Worm (Caenorhabditis elegans) whole organism, L4/young adult: ENCODE measurements around the gene C17G10.13.
A peak's percentile ranks its signal among the peaks of the same experiment; 100 is the strongest.
"Not testable (repeated sequence)": the region's sequence is repeated elsewhere in the genome, so short reads cannot be mapped to it uniquely, and the experiment has no call there.

Source experiments
- W03F9.2 ChIP-seq: fragments of 150-350 bp; optimal IDR thresholded peaks from 2 replicates; lab custom pipeline; 2014; ENCODE audit warnings: missing biosample characterization, missing genetic modification characterization
- dao-5 ChIP-seq: sonication (generic microtip); optimal IDR thresholded peaks from 2 replicates; lab custom pipeline; 2016; ENCODE audit warnings: missing genotype, missing genetic modification characterization, moderate library complexity, missing compliant biosample characterization
- him-1 ChIP-seq: sonication (generic microtip); optimal IDR thresholded peaks from 2 replicates; lab custom pipeline; 2016; ENCODE audit warnings: missing genotype, missing genetic modification reagents, missing genetic modification characterization, missing compliant biosample characterization

C17G10.13 gene

ce11 chrII:5589690-5590089 lies at the start of gene C17G10.13:
Gene C17G10.13 (minus strand): TSS chrII:5589790.
- TF ChIP-seq W03F9.2 (tag; lab: Kevin White, UChicago) (no peak), dao-5 (tag; lab: Kevin White, UChicago) (no peak), him-1 (no peak)

DNA sequence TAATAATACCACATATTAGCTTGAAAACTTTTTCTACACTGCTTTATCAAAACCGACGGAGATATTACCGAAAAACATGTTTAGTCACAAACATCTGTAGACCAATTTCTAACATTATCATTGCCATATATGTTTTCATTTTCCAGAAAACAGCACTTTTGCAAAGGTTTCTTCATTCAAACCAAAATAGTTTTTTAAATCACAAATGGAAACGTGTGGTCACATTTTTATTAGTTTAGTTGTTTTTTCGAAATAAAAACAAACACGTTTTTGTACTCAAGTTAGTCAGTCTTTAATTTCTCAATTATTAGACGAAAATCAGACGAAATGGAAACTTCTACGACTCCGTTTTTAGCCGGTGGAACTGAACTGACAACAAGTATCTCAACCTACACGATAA lies 48.5 kb upstream of the C17G10.13 start, which contains the start of gene F59E12.3:
Gene F59E12.3, plus strand, starts transcription at position 301 of the 400 bp plus-strand sequence.
- TF ChIP-seq W03F9.2 (tag; lab: Kevin White, UChicago) (no peak), dao-5 (tag; lab: Kevin White, UChicago) (no peak), him-1 (no peak)

DNA sequence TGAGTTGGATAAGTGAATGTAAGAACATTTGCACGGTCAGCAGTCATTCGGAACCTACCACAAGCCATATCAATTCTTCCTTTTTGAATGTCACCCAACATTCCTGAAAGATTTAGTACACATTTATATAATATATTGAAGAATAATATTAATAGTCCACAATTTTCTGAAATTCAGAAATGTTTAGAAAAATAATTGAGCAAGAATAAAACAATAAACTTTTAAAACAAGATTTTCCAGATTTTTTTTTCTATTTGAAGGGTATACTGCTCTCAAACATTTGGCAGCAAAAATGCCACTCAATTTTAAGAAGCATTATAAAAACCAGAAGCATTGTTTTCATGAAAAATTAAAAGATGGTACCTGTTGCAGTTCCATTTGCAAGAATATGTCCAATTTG lies 47.2 kb upstream of the C17G10.13 start, which contains the start of gene F59E12.8:
Gene F59E12.8, minus strand, starts transcription at position 101 of the 400 bp plus-strand sequence.
- TF ChIP-seq him-1, result no peak
- no peak for TF ChIP-seq dao-5 (tag; lab: Kevin White, UChicago)
- no peak for TF ChIP-seq W03F9.2 (tag; lab: Kevin White, UChicago)

DNA sequence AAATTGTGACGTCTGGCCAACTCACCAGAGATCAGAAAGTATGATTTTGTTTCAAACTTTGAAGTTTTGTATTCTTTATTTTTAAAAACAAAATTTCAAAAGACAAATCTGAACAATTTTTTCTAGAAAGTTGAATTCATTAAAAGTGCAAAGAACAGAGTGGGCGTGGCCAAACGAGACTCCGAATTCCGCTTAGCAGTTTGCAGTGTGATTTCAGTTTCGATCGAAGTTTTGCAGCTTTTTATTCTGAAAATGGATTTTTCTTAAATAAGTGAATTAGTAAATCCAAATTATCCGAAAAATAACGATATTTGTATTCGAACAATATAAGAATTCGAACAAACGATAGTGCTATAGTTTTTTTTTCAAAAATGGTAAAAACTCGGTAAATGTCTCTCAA lies 43.9 kb upstream of the C17G10.13 start:
- TF ChIP-seq W03F9.2 (tag; lab: Kevin White, UChicago) (no peak), dao-5 (tag; lab: Kevin White, UChicago) (no peak), him-1 (no peak)

DNA sequence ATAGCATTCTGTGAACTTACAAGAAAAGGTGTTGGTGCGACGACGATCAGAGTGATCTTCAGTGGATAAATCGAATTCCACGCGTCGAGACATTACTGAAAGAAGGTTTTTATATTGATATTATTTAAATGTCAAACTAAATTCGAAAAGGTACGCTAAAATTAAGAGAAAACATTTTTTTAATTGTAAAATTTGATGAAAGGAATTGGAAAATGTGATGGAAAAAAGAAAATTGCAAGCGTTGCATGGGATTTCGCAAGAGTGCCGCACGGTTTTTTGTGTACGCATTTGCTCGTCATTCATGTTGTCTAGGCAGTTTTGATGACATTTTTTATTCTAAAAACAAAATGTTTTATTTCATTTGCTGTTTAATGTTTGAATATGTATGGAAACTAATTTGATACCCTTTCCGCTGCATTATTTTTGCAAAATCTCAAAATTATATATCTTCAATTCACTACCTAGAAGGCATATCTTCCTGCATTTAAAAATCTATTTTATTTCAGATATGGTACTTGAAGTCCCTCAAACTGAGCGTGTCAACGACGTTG lies 41.3 kb upstream of the C17G10.13 start, which contains the start of the genes F59E12.6 and npl-4.1:
Gene F59E12.6, minus strand, starts transcription at position 101 of the 551 bp plus-strand sequence.
Gene npl-4.1, plus strand, starts transcription at position 501 of the 551 bp plus-strand sequence.
- TF ChIP-seq W03F9.2 (tag; lab: Kevin White, UChicago); him-1; dao-5 (tag; lab: Kevin White, UChicago): not testable (repeated sequence)

DNA sequence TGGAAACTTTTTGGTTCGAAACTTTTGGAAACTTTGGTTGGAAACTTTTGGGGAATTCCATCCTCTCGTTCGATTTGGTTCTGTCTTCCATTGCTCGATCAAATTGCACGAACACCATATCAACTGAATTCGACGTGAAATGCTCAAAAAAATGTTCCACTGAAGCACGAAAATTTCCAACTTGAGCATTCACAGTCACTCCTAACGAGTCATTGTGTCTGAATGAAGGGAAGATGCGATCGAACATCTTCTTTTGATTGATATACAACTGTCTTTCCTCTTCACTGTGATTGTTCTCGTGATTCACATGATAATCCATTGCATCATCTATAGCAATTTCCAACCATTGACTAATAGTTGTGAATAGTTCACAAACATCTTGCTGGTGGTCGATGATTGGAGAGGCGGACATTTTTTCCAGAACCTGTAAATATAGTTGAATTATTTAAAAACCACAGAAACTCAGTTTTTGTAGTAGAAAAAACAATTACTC lies 38.8 kb upstream of the C17G10.13 start, which contains the start of gene F59E12.15:
Gene F59E12.15, minus strand, starts transcription at position 51 of the 493 bp plus-strand sequence.
- TF ChIP-seq him-1, result no peak
- TF ChIP-seq W03F9.2 (tag; lab: Kevin White, UChicago), result no peak
- TF ChIP-seq dao-5 (tag; lab: Kevin White, UChicago), result no peak

DNA sequence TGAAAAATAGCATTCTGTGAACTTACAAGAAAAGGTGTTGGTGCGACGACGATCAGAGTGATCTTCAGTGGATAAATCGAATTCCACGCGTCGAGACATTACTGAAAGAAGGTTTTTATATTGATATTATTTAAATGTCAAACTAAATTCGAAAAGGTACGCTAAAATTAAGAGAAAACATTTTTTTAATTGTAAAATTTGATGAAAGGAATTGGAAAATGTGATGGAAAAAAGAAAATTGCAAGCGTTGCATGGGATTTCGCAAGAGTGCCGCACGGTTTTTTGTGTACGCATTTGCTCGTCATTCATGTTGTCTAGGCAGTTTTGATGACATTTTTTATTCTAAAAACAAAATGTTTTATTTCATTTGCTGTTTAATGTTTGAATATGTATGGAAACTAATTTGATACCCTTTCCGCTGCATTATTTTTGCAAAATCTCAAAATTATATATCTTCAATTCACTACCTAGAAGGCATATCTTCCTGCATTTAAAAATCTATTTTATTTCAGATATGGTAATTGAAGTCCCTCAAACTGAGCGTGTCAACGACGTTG lies 32.9 kb upstream of the C17G10.13 start, which contains the start of the genes eif-3.L and npl-4.2:
Gene eif-3.L, minus strand, starts transcription at position 101 of the 557 bp plus-strand sequence.
Gene npl-4.2, plus strand, starts transcription at position 507 of the 557 bp plus-strand sequence.
- not testable (repeated sequence) for TF ChIP-seq dao-5 (tag; lab: Kevin White, UChicago); him-1; W03F9.2 (tag; lab: Kevin White, UChicago)

DNA sequence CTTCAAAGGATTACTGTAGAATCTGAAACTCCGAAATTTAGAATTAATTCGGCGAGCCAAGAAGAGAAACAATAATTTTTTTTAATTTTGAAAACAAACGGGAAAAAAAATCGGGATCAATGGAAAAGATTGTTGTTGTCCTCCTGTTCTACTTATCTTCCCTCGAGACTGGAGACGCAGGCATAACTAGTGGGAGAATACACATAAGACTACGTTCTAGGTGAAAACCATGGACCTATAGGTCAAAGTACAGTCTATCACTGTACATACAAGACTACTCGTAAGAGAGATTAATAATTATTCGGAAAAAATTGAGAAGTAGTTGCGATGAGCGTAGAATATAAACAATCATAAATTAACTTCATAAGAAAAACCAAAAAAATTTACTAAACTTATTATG lies 29.7 kb upstream of the C17G10.13 start, which contains the start of gene dhs-6:
Gene dhs-6, minus strand, starts transcription at position 22 of the 400 bp plus-strand sequence.
- TF ChIP-seq him-1 (no peak), dao-5 (tag; lab: Kevin White, UChicago) (no peak)

ce11 chrII:5607756-5608155 lies 18.2 kb upstream of the C17G10.13 start, which contains the start of gene C17G10.7:
Gene C17G10.7 (minus strand): TSS chrII:5607856.
- TF ChIP-seq W03F9.2 (tag; lab: Kevin White, UChicago), result no peak
- no peak for TF ChIP-seq dao-5 (tag; lab: Kevin White, UChicago)
- TF ChIP-seq him-1, result no peak

ce11 chrII:5605538-5605945 lies 16.0 kb upstream of the C17G10.13 start:
- TF ChIP-seq dao-5 (tag; lab: Kevin White, UChicago) (no peak), W03F9.2 (tag; lab: Kevin White, UChicago) (no peak), him-1 (no peak)

- no peak for TF ChIP-seq dao-5 (tag; lab: Kevin White, UChicago)
- no peak for TF ChIP-seq him-1
- TF ChIP-seq W03F9.2 (tag; lab: Kevin White, UChicago), result no peak
Observed at ce11 chrII:5604441-5604840, 14.9 kb upstream of the C17G10.13 start.

ce11 chrII:5603194-5603593 lies 13.6 kb upstream of the C17G10.13 start, which contains the start of gene C17G10.6:
Gene C17G10.6 (minus strand): TSS chrII:5603294.
- TF ChIP-seq W03F9.2 (tag; lab: Kevin White, UChicago), result no peak
- no peak for TF ChIP-seq him-1
- no peak for TF ChIP-seq dao-5 (tag; lab: Kevin White, UChicago)

DNA sequence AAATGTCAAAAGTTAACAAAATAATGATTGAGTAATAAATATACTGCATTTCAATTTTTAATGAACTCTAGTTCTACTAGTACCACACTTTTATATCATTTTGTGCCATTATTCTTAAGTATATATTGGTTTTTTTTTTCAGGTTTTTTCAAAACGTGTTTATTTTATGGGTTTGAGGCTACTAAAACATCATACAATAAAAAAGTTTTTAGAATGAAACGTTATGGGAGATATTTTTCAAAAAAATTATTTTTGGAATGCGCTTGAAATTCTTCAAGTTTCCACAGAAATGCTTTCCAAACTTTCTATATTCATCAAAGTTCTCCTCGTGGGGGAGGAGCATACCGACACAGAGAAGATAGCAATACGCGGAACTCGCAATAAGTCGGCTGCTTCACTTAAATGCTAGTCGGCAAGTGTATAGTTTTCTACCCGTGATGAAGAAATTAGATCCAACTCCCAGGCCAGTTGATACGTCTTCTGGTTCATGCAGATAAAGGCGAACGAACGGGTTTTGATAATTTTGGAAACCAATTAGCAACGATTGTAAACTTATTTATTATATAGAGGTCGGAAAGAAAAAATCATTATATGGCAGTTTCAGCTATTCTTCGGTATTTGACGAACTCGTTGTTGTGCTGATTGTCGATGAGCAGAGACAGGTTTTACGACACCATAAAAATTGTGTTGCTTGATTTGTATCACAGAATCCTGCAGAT lies 9.9 kb upstream of the C17G10.13 start, which contains the start of gene C17G10.10:
Gene C17G10.10, minus strand, starts transcription at position 51 of the 719 bp plus-strand sequence.
- peak; percentile 32 for TF ChIP-seq W03F9.2 (tag; lab: Kevin White, UChicago)
- no peak for TF ChIP-seq him-1
- TF ChIP-seq dao-5 (tag; lab: Kevin White, UChicago), result no peak
